Fruit fly (Drosophila melanogaster) whole organism, embryonic: Measurements from ENCODE around the gene srp.

ENCODE experiments used
- Awh ChIP-seq: fragments of 200-800 bp; sonication (Bioruptor generic); IDR thresholded peaks from 2 replicates; pipeline ENCODE4, ENCODE4 v1.3.6; 2022; ENCODE audit warnings: missing biosample characterization, missing genetic modification characterization
- BEAF-32 ChIP-seq: fragments of 200-800 bp; sonication (Bioruptor generic); optimal IDR thresholded peaks from 3 replicates; lab custom pipeline; 2017; ENCODE audit warnings: missing biosample characterization, missing genetic modification characterization, mild to moderate bottlenecking, moderate library complexity, missing genetic modification reagents
- CG11247 ChIP-seq: fragments of 200-800 bp; sonication (Bioruptor generic); IDR thresholded peaks from 2 replicates; pipeline ENCODE4 v1.3.6; 2022; ENCODE audit warnings: missing biosample characterization, missing genetic modification characterization
- CG15479 ChIP-seq: fragments of 200-800 bp; sonication (Bioruptor generic); optimal IDR thresholded peaks from 3 replicates; lab custom pipeline; 2019; ENCODE audit warnings: missing biosample characterization, mild to moderate bottlenecking, missing genetic modification characterization, moderate library complexity
- CG1792 ChIP-seq: fragments of 200-800 bp; sonication (Bioruptor generic); optimal IDR thresholded peaks from 2 replicates; lab custom pipeline; 2016; ENCODE audit warnings: missing biosample characterization, missing genetic modification characterization
- CG1832 ChIP-seq: fragments of 200-800 bp; sonication (Bioruptor generic); optimal IDR thresholded peaks from 2 replicates; lab custom pipeline; 2017; ENCODE audit warnings: missing biosample characterization, mild to moderate bottlenecking, missing genetic modification characterization, inconsistent platforms
- CG2712 ChIP-seq: fragments of 200-800 bp; optimal IDR thresholded peaks from 3 replicates; lab custom pipeline; 2019; ENCODE audit warnings: missing biosample characterization, mild to moderate bottlenecking, missing genetic modification characterization, moderate library complexity
- CG30020 ChIP-seq: fragments of 200-800 bp; optimal IDR thresholded peaks from 2 replicates; lab custom pipeline; 2019; ENCODE audit warnings: missing biosample characterization, mild to moderate bottlenecking, missing genetic modification characterization, moderate library complexity
- CG4404 ChIP-seq: fragments of 200-800 bp; sonication (Bioruptor generic); IDR thresholded peaks from 2 replicates; pipeline ENCODE4 v1.3.6; 2022; ENCODE audit warnings: missing biosample characterization, missing genetic modification characterization
- CG4730 ChIP-seq: fragments of 200-800 bp; sonication (Bioruptor generic); IDR thresholded peaks from 2 replicates; pipeline ENCODE4 v1.3.6; 2022; ENCODE audit warnings: missing biosample characterization, missing genetic modification characterization
- CG6854 ChIP-seq: fragments of 200-800 bp; sonication (Bioruptor generic); optimal IDR thresholded peaks from 3 replicates; lab custom pipeline; 2017; ENCODE audit warnings: missing biosample characterization, mild to moderate bottlenecking, missing genetic modification characterization
- CG7271 ChIP-seq: fragments of 200-800 bp; sonication (Bioruptor generic); optimal IDR thresholded peaks from 2 replicates; lab custom pipeline; 2018; ENCODE audit warnings: missing biosample characterization, mild to moderate bottlenecking, missing genetic modification characterization, moderate library complexity
- CG7745 ChIP-seq: fragments of 200-800 bp; sonication (Bioruptor generic); optimal IDR thresholded peaks from 2 replicates; lab custom pipeline; 2018; ENCODE audit warnings: missing biosample characterization, mild to moderate bottlenecking, missing genetic modification characterization, moderate library complexity
- CG8359 ChIP-seq: fragments of 200-800 bp; sonication (Bioruptor generic); optimal IDR thresholded peaks from 2 replicates; lab custom pipeline; 2017; ENCODE audit warnings: missing biosample characterization, mild to moderate bottlenecking, missing genetic modification characterization, borderline replicate concordance
- CG9727 ChIP-seq: fragments of 200-800 bp; sonication (Bioruptor generic); optimal IDR thresholded peaks from 3 replicates; lab custom pipeline; 2017; ENCODE audit warnings: missing biosample characterization, mild to moderate bottlenecking, missing genetic modification characterization
- CG9797 ChIP-seq: fragments of 200-800 bp; sonication (Bioruptor generic); optimal IDR thresholded peaks from 3 replicates; lab custom pipeline; 2018; ENCODE audit warnings: missing biosample characterization, mild to moderate bottlenecking, missing genetic modification characterization
- Dip3 ChIP-seq: fragments of 200-800 bp; sonication (Bioruptor generic); optimal IDR thresholded peaks from 3 replicates; lab custom pipeline; 2016; ENCODE audit warnings: missing biosample characterization, missing genetic modification characterization
- Elba2 ChIP-seq: fragments of 200-800 bp; sonication (Bioruptor generic); optimal IDR thresholded peaks from 3 replicates; lab custom pipeline; 2016; ENCODE audit warnings: missing biosample characterization, missing genetic modification characterization
- Gsc ChIP-seq: fragments of 200-800 bp; sonication (Bioruptor generic); IDR thresholded peaks from 2 replicates; pipeline ENCODE4 v1.3.6; 2022; ENCODE audit warnings: missing biosample characterization, missing genetic modification characterization
- Gug ChIP-seq: fragments of 200-800 bp; sonication (Bioruptor generic); IDR thresholded peaks from 4 replicates; pipeline ENCODE4 v1.3.6; 2022; ENCODE audit warnings: missing biosample characterization, missing genetic modification characterization
- Med ChIP-seq: fragments of 200-800 bp; sonication (Bioruptor generic); peaks from one replicate; lab custom pipeline; 2016; ENCODE audit warnings: missing biosample characterization, missing genetic modification characterization, mild to moderate bottlenecking, inconsistent platforms, moderate library complexity
- Mes4 ChIP-seq: fragments of 200-800 bp; sonication (Bioruptor generic); optimal IDR thresholded peaks from 2 replicates; lab custom pipeline; 2016; ENCODE audit warnings: missing biosample characterization, missing genetic modification characterization
- Myb ChIP-seq: fragments of 200-800 bp; sonication (Bioruptor generic); optimal IDR thresholded peaks from 2 replicates; lab custom pipeline; 2016; ENCODE audit warnings: missing biosample characterization, missing genetic modification characterization
- NK7.1 ChIP-seq: fragments of 200-800 bp; sonication (Bioruptor generic); optimal IDR thresholded peaks from 3 replicates; lab custom pipeline; 2016; ENCODE audit warnings: missing biosample characterization, missing genetic modification characterization
- Scr ChIP-seq: fragments of 200-800 bp; sonication (Bioruptor generic); IDR thresholded peaks from 2 replicates; pipeline ENCODE4 v1.3.6; 2022; ENCODE audit warnings: missing biosample characterization, missing genetic modification characterization; ENCODE audit not compliant: partially characterized antibody
- Vsx1 ChIP-seq: fragments of 200-800 bp; sonication (Bioruptor generic); optimal IDR thresholded peaks from 2 replicates; lab custom pipeline; 2017; ENCODE audit warnings: missing biosample characterization, mild to moderate bottlenecking, missing genetic modification characterization, missing genetic modification reagents
- Xrp1 ChIP-seq: fragments of 200-800 bp; sonication (Bioruptor generic); IDR thresholded peaks from 2 replicates; pipeline ENCODE4 v1.3.6; 2022; ENCODE audit warnings: missing biosample characterization, missing genetic modification characterization
- dmrt11E ChIP-seq: fragments of 200-800 bp; sonication (Bioruptor generic); optimal IDR thresholded peaks from 3 replicates; lab custom pipeline; 2018; ENCODE audit warnings: missing biosample characterization, mild to moderate bottlenecking, missing genetic modification characterization, moderate library complexity
- emc ChIP-seq: fragments of 200-800 bp; sonication (Bioruptor generic); optimal IDR thresholded peaks from 2 replicates; lab custom pipeline; 2016; ENCODE audit warnings: missing biosample characterization, missing genetic modification characterization
- exex ChIP-seq: fragments of 200-800 bp; sonication (Bioruptor generic); optimal IDR thresholded peaks from 4 replicates; lab custom pipeline; 2018; ENCODE audit warnings: missing biosample characterization, mild to moderate bottlenecking, missing genetic modification characterization, moderate library complexity
- gem ChIP-seq: fragments of 200-800 bp; sonication (Bioruptor generic); optimal IDR thresholded peaks from 2 replicates; lab custom pipeline; 2019; ENCODE audit warnings: missing biosample characterization, mild to moderate bottlenecking, missing genetic modification characterization, moderate library complexity
- ham ChIP-seq: fragments of 200-800 bp; sonication (Bioruptor generic); IDR thresholded peaks from 2 replicates; pipeline ENCODE4 v1.3.6; 2022; ENCODE audit warnings: missing biosample characterization, missing genetic modification characterization
- insv ChIP-seq, 2 experiments: fragments of 200-800 bp; sonication (Bioruptor generic); optimal IDR thresholded peaks; 3 replicates each; lab custom pipeline; 2016 to 2018; ENCODE audit warnings: missing biosample characterization in 2 of 2, missing genetic modification characterization in 2 of 2
- kni ChIP-seq: fragments of 200-800 bp; sonication (Bioruptor generic); optimal IDR thresholded peaks from 3 replicates; lab custom pipeline; 2017; ENCODE audit warnings: mild to moderate bottlenecking, missing biosample characterization, missing genetic modification reagents, missing genetic modification characterization
- lmd ChIP-seq: fragments of 200-800 bp; sonication (Bioruptor generic); IDR thresholded peaks from 2 replicates; pipeline ENCODE4 v1.3.6; 2022; ENCODE audit warnings: missing biosample characterization, missing genetic modification characterization
- lola ChIP-seq, 3 experiments: fragments of >200 bp in 2 of 3; fragments of 200-800 bp in 1 of 3; sonication (Bioruptor generic) in 1 of 3; optimal IDR thresholded peaks; 2 replicates each; lab custom pipeline; 2017 to 2019; ENCODE audit warnings: missing biosample characterization in 3 of 3, missing genetic modification characterization in 3 of 3, mild to moderate bottlenecking in 1 of 3, moderate library complexity in 1 of 3
- oc ChIP-seq: fragments of 200-800 bp; sonication (Bioruptor generic); optimal IDR thresholded peaks from 2 replicates; lab custom pipeline; 2018; ENCODE audit warnings: missing biosample characterization, mild to moderate bottlenecking, missing genetic modification characterization, moderate library complexity
- pho ChIP-seq: fragments of 200-800 bp; sonication (Bioruptor generic); optimal IDR thresholded peaks from 2 replicates; lab custom pipeline; 2016; ENCODE audit warnings: missing biosample characterization, missing genetic modification characterization
- pzg ChIP-seq: fragments of 200-800 bp; sonication (Bioruptor generic); optimal IDR thresholded peaks from 3 replicates; lab custom pipeline; 2018; ENCODE audit warnings: missing biosample characterization, mild to moderate bottlenecking, missing genetic modification characterization, moderate library complexity
- rib ChIP-seq: fragments of 200-800 bp; sonication (Bioruptor generic); IDR thresholded peaks from 2 replicates; pipeline ENCODE4 v1.3.6; 2022; ENCODE audit warnings: missing biosample characterization, missing genetic modification characterization
- ro ChIP-seq: fragments of 200-800 bp; sonication (Bioruptor generic); IDR thresholded peaks from 2 replicates; pipeline ENCODE4 v1.3.6; 2022; ENCODE audit warnings: missing biosample characterization, missing genetic modification characterization
- sens ChIP-seq: fragments of 200-800 bp; sonication (Bioruptor generic); peaks from one replicate; lab custom pipeline; 2016; ENCODE audit warnings: missing biosample characterization, missing genetic modification characterization
- slou ChIP-seq: fragments of 200-800 bp; sonication (Bioruptor generic); optimal IDR thresholded peaks from 3 replicates; lab custom pipeline; 2016; ENCODE audit warnings: missing biosample characterization, missing genetic modification characterization
- toy ChIP-seq: fragments of 200-800 bp; sonication (Bioruptor generic); IDR thresholded peaks from 2 replicates; pipeline ENCODE4 v1.3.6; 2022; ENCODE audit warnings: missing biosample characterization, missing genetic modification characterization
- unc-4 ChIP-seq: fragments of 200-800 bp; sonication (Bioruptor generic); IDR thresholded peaks from 2 replicates; pipeline ENCODE4 v1.3.6; 2022; ENCODE audit warnings: missing biosample characterization, missing genetic modification characterization; ENCODE audit not compliant: partially characterized antibody
- zen ChIP-seq: fragments of 200-800 bp; sonication (Bioruptor generic); optimal IDR thresholded peaks from 3 replicates; lab custom pipeline; 2018; ENCODE audit warnings: missing biosample characterization, mild to moderate bottlenecking, missing genetic modification characterization, moderate library complexity

Gene srp

DNA sequence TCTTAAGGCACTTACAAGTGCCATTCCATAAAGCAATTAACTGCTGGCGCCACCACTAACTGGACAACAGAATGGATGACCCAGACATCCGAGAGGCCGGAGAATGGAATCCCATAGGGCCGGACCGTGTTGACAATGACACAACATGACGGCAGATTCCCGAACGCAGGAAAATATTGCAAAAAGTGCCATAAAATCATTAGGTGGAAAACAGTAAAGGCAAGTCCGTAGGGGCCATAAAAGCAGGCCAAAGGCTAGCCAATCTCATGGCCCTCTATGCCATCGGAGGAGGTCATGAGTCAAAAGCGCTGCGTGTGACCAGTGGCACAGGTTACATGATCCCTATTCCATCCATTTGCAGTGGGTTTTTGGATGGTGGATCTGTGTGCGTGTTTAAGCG, 42.7 kb downstream of the srp start (continued):
- TF ChIP-seq insv (GFP tag; optimal IDR thresholded peaks at IDR 0.05; lab: Kevin White, UChicago) = peak in 1 of 2 experiments; percentile 7
- no peak for TF ChIP-seq toy
- TF ChIP-seq oc (tag; lab: Kevin White, UChicago) = no peak
- peak; percentile 40 for TF ChIP-seq CG7271
- no peak for TF ChIP-seq Mes4 (GFP tag; lab: Kevin White, UChicago)
- TF ChIP-seq, all 482 proteins: peak for 7

DNA sequence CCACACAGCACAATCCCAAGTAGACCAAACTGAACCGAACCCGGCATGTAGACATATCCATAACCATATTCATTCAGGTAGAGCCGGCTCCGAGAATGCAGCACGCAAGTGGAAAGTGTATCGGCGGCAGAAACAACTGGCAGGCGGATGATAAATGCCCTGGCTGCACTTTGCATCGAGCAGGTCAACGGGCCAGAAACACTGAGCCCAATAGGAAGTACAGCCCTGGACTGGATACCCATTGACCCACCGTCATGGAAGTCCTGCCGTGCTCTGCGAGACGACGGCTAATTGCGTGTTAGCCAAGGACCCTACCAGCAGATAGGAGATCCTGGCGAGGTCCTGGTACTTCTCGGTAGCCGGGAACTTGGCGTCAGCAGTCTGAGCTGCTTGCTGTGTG, 43.6 kb downstream of the srp start:
- TF ChIP-seq pzg (GFP tag; lab: Kevin White, UChicago) (no peak), CG15479 (GFP tag; lab: Kevin White, UChicago) (peak; percentile 89), insv (GFP tag; optimal IDR thresholded peaks at IDR 0.05; lab: Kevin White, UChicago) (peak in 1 of 2 experiments; percentile 18), zen (peak; percentile 87), Elba2 (GFP tag; lab: Kevin White, UChicago) (peak; percentile 88), sens (GFP tag; lab: Kevin White, UChicago) (peak; percentile 33), CG6854 (no peak)

dm6 chr3R:16030445-16030844, 44.5 kb downstream of the srp start:
- TF ChIP-seq CG30020 (tag; lab: Kevin White, UChicago) (no peak), unc-4 (GFP tag; lab: Robert Waterston, UW) (no peak), ham (GFP tag; lab: Robert Waterston, UW) (no peak), CG9797 (GFP tag; lab: Kevin White, UChicago) (no peak), sens (GFP tag; lab: Kevin White, UChicago) (peak; percentile 51), ro (no peak), Med (GFP tag; lab: Kevin White, UChicago) (peak; percentile 7), CG7745 (tag; lab: Kevin White, UChicago) (peak; percentile 68), Gug (no peak), Gsc (GFP tag; lab: Robert Waterston, UW) (no peak), Awh (GFP tag; lab: Robert Waterston, UW) (peak; percentile 52)

DNA sequence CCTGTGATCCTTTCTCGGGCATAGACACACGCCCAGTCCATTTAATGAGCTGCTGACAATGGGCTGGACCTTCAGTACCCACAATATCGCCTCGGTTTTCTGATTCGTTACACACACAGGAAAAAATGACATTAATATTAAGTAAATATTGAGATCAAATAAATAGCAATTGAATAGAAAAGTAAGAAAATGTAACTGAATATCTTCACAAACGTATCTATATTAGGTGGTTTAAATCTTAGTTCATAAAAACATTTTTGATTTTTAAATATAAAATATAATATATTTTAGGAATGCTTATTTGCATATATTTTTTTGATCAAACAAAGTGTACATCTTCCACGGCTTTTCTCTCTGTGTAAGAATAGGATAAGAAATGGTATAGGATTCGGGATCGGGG, 47.8 kb downstream of the srp start:
- TF ChIP-seq dmrt11E (tag; lab: Kevin White, UChicago) = peak; percentile 60
- TF ChIP-seq ham (GFP tag; lab: Robert Waterston, UW) = no peak
- TF ChIP-seq Vsx1 = no peak
- TF ChIP-seq lmd = no peak
- peak; percentile 55 for TF ChIP-seq CG2712 (tag; lab: Kevin White, UChicago)
- TF ChIP-seq emc (GFP tag; lab: Kevin White, UChicago) = no peak
- no peak for TF ChIP-seq BEAF-32 (GFP tag; lab: Kevin White, UChicago)
- peak; percentile 25; the same call in 1 of the 2 replicates for TF ChIP-seq Xrp1 (GFP tag; lab: Robert Waterston, UW)
- no peak for TF ChIP-seq Myb (GFP tag; lab: Kevin White, UChicago)
- TF ChIP-seq kni (GFP tag; lab: Kevin White, UChicago) = no peak
- peak; percentile 42 for TF ChIP-seq CG4404 (GFP tag; lab: Robert Waterston, UW)
- TF ChIP-seq Dip3 (GFP tag; lab: Kevin White, UChicago) = no peak
- no peak for TF ChIP-seq NK7.1 (GFP tag; lab: Kevin White, UChicago)
- TF ChIP-seq CG1832 (GFP tag; lab: Kevin White, UChicago) = no peak
- no peak for TF ChIP-seq pho (GFP tag; lab: Kevin White, UChicago)
- TF ChIP-seq exex = no peak
- peak in 1 of 3 experiments; percentile 45 for TF ChIP-seq lola (GFP tag; optimal IDR thresholded peaks at IDR 0.05; lab: Kevin White, UChicago)
- no peak for TF ChIP-seq CG11247 (GFP tag; lab: Robert Waterston, UW)
- TF ChIP-seq slou (GFP tag; lab: Kevin White, UChicago) = no peak
- TF ChIP-seq CG4730 = no peak
- TF ChIP-seq Scr (GFP tag; lab: Robert Waterston, UW) = no peak
- no peak for TF ChIP-seq rib
- no peak for TF ChIP-seq CG8359 (GFP tag; lab: Kevin White, UChicago)
- TF ChIP-seq gem (tag; lab: Kevin White, UChicago) = peak; percentile 33
- no peak for TF ChIP-seq CG1792 (GFP tag; lab: Kevin White, UChicago)
- peak; percentile 52 for TF ChIP-seq CG9727 (GFP tag; lab: Kevin White, UChicago)
